Fruit fly (Drosophila melanogaster): Measurements from ENCODE around the gene FMRFaR.
A peak's percentile ranks its signal among the peaks of the same experiment; 100 is the strongest.

FMRFaR gene

DNA sequence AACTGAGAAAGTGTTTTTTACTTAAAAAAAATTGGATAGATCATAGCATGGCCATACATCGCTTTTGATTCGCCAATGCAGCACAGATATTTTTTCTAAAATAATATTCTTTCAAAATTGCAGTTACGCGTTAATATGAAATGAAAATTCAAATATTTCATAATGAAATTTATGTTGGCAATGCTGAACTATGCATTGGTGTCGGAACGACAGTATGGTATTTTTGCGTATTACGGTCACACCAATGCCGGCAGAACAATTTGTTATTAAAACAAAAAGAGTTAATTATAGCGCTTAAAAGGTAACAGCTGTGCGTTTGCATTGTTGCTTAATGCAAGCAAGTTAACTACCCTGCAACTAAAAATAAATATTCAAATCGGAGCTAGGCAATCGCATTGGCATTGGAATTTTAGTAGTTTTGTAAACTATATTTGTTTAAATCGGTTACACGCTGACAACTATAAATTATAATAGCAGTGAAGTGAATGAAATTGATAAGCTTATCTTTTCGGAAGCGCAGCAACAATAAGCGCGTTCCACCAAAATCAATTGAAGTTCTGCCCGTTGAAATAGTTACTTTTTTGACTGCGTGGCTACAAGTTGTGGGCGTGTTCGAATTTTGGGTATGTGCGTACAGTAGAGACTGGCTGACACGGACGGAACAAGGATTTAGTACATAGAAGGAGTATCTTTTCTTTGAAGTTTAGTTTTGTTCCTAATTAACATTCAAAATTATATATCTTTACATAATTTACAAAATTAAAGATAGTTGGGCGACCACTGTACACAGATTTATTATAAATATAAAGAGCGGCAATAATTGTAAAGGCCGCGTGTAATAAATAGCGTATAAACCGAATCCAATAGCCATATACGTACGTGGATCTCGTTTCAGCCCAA is 40.9 kb downstream of the FMRFaR start, which contains the start of gene Prx4 (continued):
- TF ChIP-seq Poxn (GFP tag; IDR thresholded peaks at IDR 0.05) (peak; percentile 19; the same call in 1 of the 2 replicates), CG4617 (GFP tag; optimal IDR thresholded peaks at IDR 0.05; ENCODE audit: borderline replicate concordance) (no peak), Lpt (GFP tag; optimal IDR thresholded peaks at IDR 0.05) (no peak), gt (GFP tag; IDR thresholded peaks at IDR 0.05) (no peak), fru (optimal IDR thresholded peaks at IDR 0.05) (no peak), CG4730 (GFP tag; IDR thresholded peaks at IDR 0.05) (peak; percentile 54; the same call in 1 of the 2 replicates), CG11093 (GFP tag; IDR thresholded peaks at IDR 0.05) (peak; percentile 52; the same call in 2 of the 3 replicates), CG6854 (GFP tag; optimal IDR thresholded peaks at IDR 0.05) (peak; percentile 56), Rfx (GFP tag; IDR thresholded peaks at IDR 0.05) (peak; percentile 77), salm (tag; optimal IDR thresholded peaks at IDR 0.05) (peak; percentile 42), CG42726 (GFP tag; IDR thresholded peaks at IDR 0.05; ENCODE audit: partially characterized antibody) (no peak), CG8478 (optimal IDR thresholded peaks at IDR 0.05) (no peak), CG2875 (GFP tag; optimal IDR thresholded peaks at IDR 0.05) (peak; percentile 65), ttk (GFP tag; IDR thresholded peaks at IDR 0.05) (peak; percentile 71), nau (GFP tag; optimal IDR thresholded peaks at IDR 0.05) (peak; percentile 65), CG16779 (GFP tag; IDR thresholded peaks at IDR 0.05) (0 out of 2 replicates have a peak, but pooled peaks have one; percentile 55), CG11723 (GFP tag; optimal IDR thresholded peaks at IDR 0.05) (no peak), dan (GFP tag; IDR thresholded peaks at IDR 0.05) (no peak), br (optimal IDR thresholded peaks at IDR 0.05) (no peak), CG6765 (GFP tag; optimal IDR thresholded peaks at IDR 0.05) (no peak), CkIIα-i1 (GFP tag; IDR thresholded peaks at IDR 0.05) (peak; percentile 52; the same call in 1 of the 2 replicates), grn (GFP tag; optimal IDR thresholded peaks at IDR 0.05) (no peak), Ada2b (GFP tag; IDR thresholded peaks at IDR 0.05) (peak; percentile 76), aop (GFP tag; IDR thresholded peaks at IDR 0.05) (no peak), CG15073 (GFP tag; optimal IDR thresholded peaks at IDR 0.05) (no peak), CG3163 (GFP tag; optimal IDR thresholded peaks at IDR 0.05) (no peak), CG2678 (tag; optimal IDR thresholded peaks at IDR 0.05) (peak; percentile 82), CG11560 (tag; IDR thresholded peaks at IDR 0.05) (peak; percentile 54; the same call in 2 of the 3 replicates), CG8944 (GFP tag; optimal IDR thresholded peaks at IDR 0.05) (no peak), bigmax (GFP tag; optimal IDR thresholded peaks at IDR 0.05) (no peak), CG9727 (GFP tag; optimal IDR thresholded peaks at IDR 0.05) (peak; percentile 68), CG1832 (GFP tag; optimal IDR thresholded peaks at IDR 0.05) (no peak), shn (GFP tag; optimal IDR thresholded peaks at IDR 0.05) (no peak), danr (GFP tag; IDR thresholded peaks at IDR 0.05) (no peak), Antp (GFP tag; optimal IDR thresholded peaks at IDR 0.05) (peak; percentile 32), gcm2 (GFP tag; optimal IDR thresholded peaks at IDR 0.05) (no peak), CG17568 (GFP tag; optimal IDR thresholded peaks at IDR 0.05) (peak; percentile 35), CG17802 (tag; optimal IDR thresholded peaks at IDR 0.05) (peak; percentile 18), CG17359 (tag; optimal IDR thresholded peaks at IDR 0.05) (peak; percentile 84), CG11696 (GFP tag; IDR thresholded peaks at IDR 0.05) (peak; percentile 55; the same call in 1 of the 2 replicates), ase (GFP tag; IDR thresholded peaks at IDR 0.05) (peak; percentile 60; the same call in 1 of the 3 replicates), ewg (GFP tag; optimal IDR thresholded peaks at IDR 0.05) (peak; percentile 35), stwl (tag; optimal IDR thresholded peaks at IDR 0.05) (peak; percentile 74), MESR4 (GFP tag; optimal IDR thresholded peaks at IDR 0.05) (peak; percentile 20), CG4282 (GFP tag; optimal IDR thresholded peaks at IDR 0.05) (no peak), ara (GFP tag; IDR thresholded peaks at IDR 0.05) (peak; percentile 60; the same call in 1 of the 2 replicates), CG13775 (GFP tag; optimal IDR thresholded peaks at IDR 0.05) (peak; percentile 62), CG13296 (GFP tag; optimal IDR thresholded peaks at IDR 0.05) (peak; percentile 59), NC2β (GFP tag; optimal IDR thresholded peaks at IDR 0.05) (no peak), hth (optimal IDR thresholded peaks at IDR 0.05) (no peak)
